Fruit fly (Drosophila melanogaster) whole organism, pupa: ENCODE results near the gene Prosbeta6.

ENCODE experiments used
- CG10348 ChIP-seq: fragments of 200-800 bp; sonication (Bioruptor generic); IDR thresholded peaks from 2 replicates; pipeline ENCODE4 v1.3.6; 2022; ENCODE audit warnings: missing biosample characterization, missing genetic modification characterization
- CG12605 ChIP-seq: fragments of 200-800 bp; sonication (Bioruptor generic); IDR thresholded peaks from 2 replicates; pipeline ENCODE4 v1.3.6; 2022; ENCODE audit warnings: missing biosample characterization, missing genetic modification characterization
- CG13204 ChIP-seq: fragments of 200-800 bp; sonication (Bioruptor generic); optimal IDR thresholded peaks from 2 replicates; lab custom pipeline; 2018; ENCODE audit warnings: missing biosample characterization, mild to moderate bottlenecking, missing genetic modification characterization, moderate library complexity
- CG14655 ChIP-seq: fragments of 200-800 bp; sonication (Bioruptor generic); optimal IDR thresholded peaks from 3 replicates; lab custom pipeline; 2017; ENCODE audit warnings: mild to moderate bottlenecking, missing biosample characterization, missing genetic modification reagents, missing genetic modification characterization
- CG15710 ChIP-seq: fragments of 200-800 bp; sonication (Bioruptor generic); optimal IDR thresholded peaks from 2 replicates; lab custom pipeline; 2018; ENCODE audit warnings: missing biosample characterization, mild to moderate bottlenecking, missing genetic modification characterization, moderate library complexity
- CG17806 ChIP-seq: fragments of 200-800 bp; sonication (Bioruptor generic); optimal IDR thresholded peaks from 2 replicates; lab custom pipeline; 2018; ENCODE audit warnings: missing biosample characterization, mild to moderate bottlenecking, missing genetic modification characterization, moderate library complexity
- CG32121 ChIP-seq: fragments of 200-800 bp; sonication (Bioruptor generic); IDR thresholded peaks from 2 replicates; pipeline ENCODE4 v1.3.6; 2022; ENCODE audit warnings: missing biosample characterization, missing genetic modification characterization
- CG34367 ChIP-seq: fragments of 200-800 bp; sonication (Bioruptor generic); optimal IDR thresholded peaks from 2 replicates; lab custom pipeline; 2018; ENCODE audit warnings: missing biosample characterization, mild to moderate bottlenecking, missing genetic modification characterization
- CG4496 ChIP-seq: fragments of 200-800 bp; sonication (Bioruptor generic); IDR thresholded peaks from 3 replicates; pipeline ENCODE4 v1.3.6; 2022; ENCODE audit warnings: missing biosample characterization, missing genetic modification characterization
- CG8159 ChIP-seq: fragments of 200-800 bp; sonication (Bioruptor generic); optimal IDR thresholded peaks from 3 replicates; lab custom pipeline; 2018; ENCODE audit warnings: missing biosample characterization, mild to moderate bottlenecking, missing genetic modification characterization, moderate library complexity
- CG8301 ChIP-seq: fragments of 200-800 bp; sonication (Bioruptor generic); optimal IDR thresholded peaks from 2 replicates; lab custom pipeline; 2018; ENCODE audit warnings: missing biosample characterization, mild to moderate bottlenecking, missing genetic modification characterization
- CG9948 ChIP-seq: fragments of 200-800 bp; sonication (Bioruptor generic); optimal IDR thresholded peaks from 2 replicates; lab custom pipeline; 2018; ENCODE audit warnings: missing biosample characterization, mild to moderate bottlenecking, missing genetic modification characterization, moderate library complexity
- D1 ChIP-seq: fragments of 200-800 bp; sonication (Bioruptor generic); optimal IDR thresholded peaks from 2 replicates; lab custom pipeline; 2018; ENCODE audit warnings: missing biosample characterization, mild to moderate bottlenecking, missing genetic modification characterization, moderate library complexity
- EcR ChIP-seq: fragments of 200-800 bp; sonication (Bioruptor generic); optimal IDR thresholded peaks from 3 replicates; lab custom pipeline; 2019; ENCODE audit warnings: missing biosample characterization, missing genetic modification characterization, mild to moderate bottlenecking, moderate library complexity, missing genetic modification reagents
- Ets98B ChIP-seq: fragments of 200-800 bp; sonication (Bioruptor generic); IDR thresholded peaks from 2 replicates; pipeline ENCODE4 v1.3.6; 2022; ENCODE audit warnings: missing biosample characterization, missing genetic modification characterization
- Pif1A ChIP-seq: fragments of 200-800 bp; sonication (Bioruptor generic); optimal IDR thresholded peaks from 3 replicates; lab custom pipeline; 2016; ENCODE audit warnings: missing biosample characterization, missing genetic modification characterization
- Pif1B ChIP-seq: fragments of 200-800 bp; sonication (Bioruptor generic); optimal IDR thresholded peaks from 3 replicates; lab custom pipeline; 2016; ENCODE audit warnings: missing biosample characterization, missing genetic modification characterization
- Snoo ChIP-seq: fragments of 200-800 bp; sonication (Bioruptor generic); optimal IDR thresholded peaks from 3 replicates; lab custom pipeline; 2017; ENCODE audit warnings: missing biosample characterization, mild to moderate bottlenecking, missing genetic modification characterization, inconsistent platforms
- fd96Ca ChIP-seq: fragments of 200-800 bp; sonication (Bioruptor generic); IDR thresholded peaks from 3 replicates; pipeline ENCODE4 v1.3.6; 2022; ENCODE audit warnings: missing biosample characterization, missing genetic modification characterization
- gl ChIP-seq: fragments of 200-800 bp; sonication (Bioruptor generic); optimal IDR thresholded peaks from 2 replicates; lab custom pipeline; 2018; ENCODE audit warnings: missing biosample characterization, mild to moderate bottlenecking, missing genetic modification characterization
- rn ChIP-seq: fragments of 200-800 bp; sonication (Bioruptor generic); IDR thresholded peaks from 2 replicates; pipeline ENCODE4 v1.3.6; 2022; ENCODE audit warnings: missing biosample characterization, missing genetic modification characterization

Prosbeta6 gene

DNA sequence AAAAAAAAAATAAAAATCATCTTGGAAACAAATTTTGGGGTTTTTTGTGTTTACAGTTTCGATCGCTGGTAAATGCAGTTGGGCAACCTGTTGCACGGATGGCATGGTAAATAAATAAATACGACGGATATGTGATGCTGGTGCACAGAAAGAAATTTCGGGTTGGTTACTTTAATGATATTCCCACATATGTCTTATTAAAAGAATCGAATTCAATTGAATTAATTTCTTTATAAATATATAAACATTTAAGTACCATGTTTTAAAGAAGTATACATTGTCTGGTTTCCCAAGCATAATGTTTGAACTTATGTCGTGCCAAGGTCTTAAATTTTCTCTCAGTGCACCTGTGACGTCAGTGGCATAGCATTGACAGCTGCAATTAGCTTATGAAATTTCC lies 42.7 kb downstream of the Prosbeta6 start:
- TF ChIP-seq rn (no peak), CG9948 (tag; lab: Kevin White, UChicago) (no peak), CG14655 (GFP tag; lab: Kevin White, UChicago) (peak; percentile 16), CG8159 (tag; lab: Kevin White, UChicago) (no peak), CG32121 (GFP tag; lab: Robert Waterston, UW) (0 out of 2 replicates have a peak, but pooled peaks have one; percentile 20)

- no peak for TF ChIP-seq CG10348 (GFP tag; lab: Robert Waterston, UW)
These were observed 43.5 kb downstream of the Prosbeta6 start, which contains the start of gene UQCR-6.4L for dm6 chr3L:16566700-16567221. UQCR-6.4L (plus strand) TSS chr3L:16566750.

dm6 chr3L:16566093-16566492 lies 44.1 kb downstream of the Prosbeta6 start:
- TF ChIP-seq gl (tag; lab: Kevin White, UChicago), result no peak
- TF ChIP-seq CG34367 (tag; lab: Kevin White, UChicago), result no peak
- no peak for TF ChIP-seq CG32121 (GFP tag; lab: Robert Waterston, UW)
- no peak for TF ChIP-seq CG17806 (tag; lab: Kevin White, UChicago)
- TF ChIP-seq CG9948 (tag; lab: Kevin White, UChicago), result no peak
- TF ChIP-seq CG10348 (GFP tag; lab: Robert Waterston, UW), result no peak
- no peak for TF ChIP-seq D1
- no peak for TF ChIP-seq CG12605 (GFP tag; lab: Robert Waterston, UW)
- no peak for TF ChIP-seq CG15710
- TF ChIP-seq EcR (GFP tag; lab: Kevin White, UChicago), result no peak
- no peak for TF ChIP-seq fd96Ca (GFP tag; lab: Robert Waterston, UW)
- no peak for TF ChIP-seq Ets98B
- TF ChIP-seq Pif1A (GFP tag; lab: Kevin White, UChicago), result no peak

DNA sequence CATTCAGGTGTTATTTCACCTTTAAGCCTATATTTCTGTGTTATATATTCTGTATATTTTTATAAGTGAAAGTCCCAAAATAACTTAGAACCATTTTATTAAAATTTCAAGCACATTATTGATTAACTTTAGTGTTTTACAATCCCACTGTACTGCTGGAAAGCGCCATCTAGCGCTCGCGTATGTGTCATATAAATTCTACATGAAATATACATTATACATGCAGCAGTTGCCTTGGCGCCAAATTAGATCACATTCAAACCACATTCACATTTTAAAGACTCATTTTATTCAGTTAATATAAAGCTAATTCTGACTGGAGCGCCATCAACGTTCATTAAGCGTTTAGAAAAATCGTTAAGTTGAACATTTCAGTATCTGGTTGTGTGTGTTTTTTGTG lies 46.9 kb downstream of the Prosbeta6 start:
- no peak for TF ChIP-seq CG13204 (GFP tag; lab: Kevin White, UChicago)
- no peak for TF ChIP-seq Pif1B (GFP tag; lab: Kevin White, UChicago)
- no peak for TF ChIP-seq CG32121 (GFP tag; lab: Robert Waterston, UW)
- no peak for TF ChIP-seq CG15710
- no peak for TF ChIP-seq Snoo (tag; lab: Kevin White, UChicago)
- TF ChIP-seq CG8159 (tag; lab: Kevin White, UChicago), result no peak
- no peak for TF ChIP-seq CG4496
- TF ChIP-seq fd96Ca (GFP tag; lab: Robert Waterston, UW), result no peak
- no peak for TF ChIP-seq Pif1A (GFP tag; lab: Kevin White, UChicago)
- TF ChIP-seq EcR (GFP tag; lab: Kevin White, UChicago), result no peak
- TF ChIP-seq D1, result no peak
- no peak for TF ChIP-seq CG8301 (tag; lab: Kevin White, UChicago)
- TF ChIP-seq CG9948 (tag; lab: Kevin White, UChicago), result no peak
- TF ChIP-seq Ets98B, result no peak
- no peak for TF ChIP-seq CG17806 (tag; lab: Kevin White, UChicago)
- TF ChIP-seq CG10348 (GFP tag; lab: Robert Waterston, UW), result no peak
- no peak for TF ChIP-seq rn
